Worm (Caenorhabditis elegans): ENCODE results near the gene elo-6.
A peak's percentile ranks its signal among the peaks of the same experiment; 100 is the strongest.

The elo-6 gene

ce11 chrIV:5389951-5390350 is 1.6 kb upstream of the elo-6 start:
- TF ChIP-seq dao-5 (tag; optimal IDR thresholded peaks at IDR 0.05), result no peak
- TF ChIP-seq W03F9.2 (tag; optimal IDR thresholded peaks at IDR 0.05), result no peak
- no peak for TF ChIP-seq him-1 (tag; optimal IDR thresholded peaks at IDR 0.05)

ce11 chrIV:5385020-5385419 is 3.3 kb downstream of the elo-6 start, which contains the start of gene F41H10.12:
Gene F41H10.12, plus strand, starts transcription at chrIV:5385320.
- no peak for TF ChIP-seq W03F9.2 (tag; optimal IDR thresholded peaks at IDR 0.05)
- no peak for TF ChIP-seq dao-5 (tag; optimal IDR thresholded peaks at IDR 0.05)
- no peak for TF ChIP-seq him-1 (tag; optimal IDR thresholded peaks at IDR 0.05)

- no peak for TF ChIP-seq W03F9.2 (tag; optimal IDR thresholded peaks at IDR 0.05)
- no peak for TF ChIP-seq dao-5 (tag; optimal IDR thresholded peaks at IDR 0.05)
- TF ChIP-seq him-1 (tag; optimal IDR thresholded peaks at IDR 0.05), result no peak
These were observed 5.8 kb downstream of the elo-6 start, which contains the start of gene F41H10.1 for ce11 chrIV:5382609-5383008. Gene F41H10.1, plus strand, starts transcription at chrIV:5382909.

ce11 chrIV:5381334-5381733 is 7.0 kb downstream of the elo-6 start, which contains the start of gene F41H10.2:
Gene F41H10.2, plus strand, starts transcription at chrIV:5381634.
- TF ChIP-seq him-1 (tag; optimal IDR thresholded peaks at IDR 0.05) (no peak), dao-5 (tag; optimal IDR thresholded peaks at IDR 0.05) (no peak), W03F9.2 (tag; optimal IDR thresholded peaks at IDR 0.05) (no peak)

- TF ChIP-seq him-1 (tag; optimal IDR thresholded peaks at IDR 0.05), result no peak
- TF ChIP-seq W03F9.2 (tag; optimal IDR thresholded peaks at IDR 0.05), result no peak
- TF ChIP-seq dao-5 (tag; optimal IDR thresholded peaks at IDR 0.05), result no peak
These were observed 8.2 kb downstream of the elo-6 start for ce11 chrIV:5380140-5380539.

ce11 chrIV:5377062-5377461 is 11.3 kb downstream of the elo-6 start, which contains the start of gene elo-5:
Gene elo-5, minus strand, starts transcription at chrIV:5377117.
- TF ChIP-seq him-1 (tag; optimal IDR thresholded peaks at IDR 0.05) (no peak), W03F9.2 (tag; optimal IDR thresholded peaks at IDR 0.05) (no peak), dao-5 (tag; optimal IDR thresholded peaks at IDR 0.05) (no peak)

- TF ChIP-seq him-1 (tag; optimal IDR thresholded peaks at IDR 0.05), result no peak
- no peak for TF ChIP-seq W03F9.2 (tag; optimal IDR thresholded peaks at IDR 0.05)
- TF ChIP-seq dao-5 (tag; optimal IDR thresholded peaks at IDR 0.05), result no peak
These were observed 13.4 kb downstream of the elo-6 start for ce11 chrIV:5374946-5375345.

- no peak for TF ChIP-seq dao-5 (tag; optimal IDR thresholded peaks at IDR 0.05)
- no peak for TF ChIP-seq W03F9.2 (tag; optimal IDR thresholded peaks at IDR 0.05)
- no peak for TF ChIP-seq him-1 (tag; optimal IDR thresholded peaks at IDR 0.05)
These were observed 14.0 kb downstream of the elo-6 start for ce11 chrIV:5374321-5374720.

ce11 chrIV:5370914-5371313 is 17.4 kb downstream of the elo-6 start:
- no peak for TF ChIP-seq dao-5 (tag; optimal IDR thresholded peaks at IDR 0.05)
- no peak for TF ChIP-seq him-1 (tag; optimal IDR thresholded peaks at IDR 0.05)
- TF ChIP-seq W03F9.2 (tag; optimal IDR thresholded peaks at IDR 0.05), result no peak

- TF ChIP-seq dao-5 (tag; optimal IDR thresholded peaks at IDR 0.05) (no peak), W03F9.2 (tag; optimal IDR thresholded peaks at IDR 0.05) (no peak), him-1 (tag; optimal IDR thresholded peaks at IDR 0.05) (no peak)
These were observed 18.9 kb downstream of the elo-6 start, which contains the start of gene F41H10.3 for ce11 chrIV:5369414-5369813. Gene F41H10.3, plus strand, starts transcription at chrIV:5369801.

- TF ChIP-seq him-1 (tag; optimal IDR thresholded peaks at IDR 0.05) (no peak), W03F9.2 (tag; optimal IDR thresholded peaks at IDR 0.05) (peak; percentile 46), dao-5 (tag; optimal IDR thresholded peaks at IDR 0.05) (no peak)
These were observed 19.5 kb downstream of the elo-6 start for ce11 chrIV:5368860-5369259.

- TF ChIP-seq dao-5 (tag; optimal IDR thresholded peaks at IDR 0.05), result no peak
- TF ChIP-seq him-1 (tag; optimal IDR thresholded peaks at IDR 0.05), result no peak
- TF ChIP-seq W03F9.2 (tag; optimal IDR thresholded peaks at IDR 0.05), result no peak
These were observed 20.5 kb downstream of the elo-6 start for ce11 chrIV:5367899-5368298.

ce11 chrIV:5366567-5366966 is 21.8 kb downstream of the elo-6 start, which contains the start of gene sand-1:
Gene sand-1, plus strand, starts transcription at chrIV:5366867.
- TF ChIP-seq dao-5 (tag; optimal IDR thresholded peaks at IDR 0.05) (no peak), W03F9.2 (tag; optimal IDR thresholded peaks at IDR 0.05) (no peak), him-1 (tag; optimal IDR thresholded peaks at IDR 0.05) (no peak)

- peak; percentile 94 for TF ChIP-seq W03F9.2 (tag; optimal IDR thresholded peaks at IDR 0.05)
- TF ChIP-seq him-1 (tag; optimal IDR thresholded peaks at IDR 0.05), result no peak
These were observed 24.2 kb downstream of the elo-6 start, which contains the start of the genes hda-6 and F41H10.4 for ce11 chrIV:5364135-5364609. Gene hda-6, minus strand, starts transcription at chrIV:5364306. Gene F41H10.4, plus strand, starts transcription at chrIV:5364559.

- TF ChIP-seq dao-5 (tag; optimal IDR thresholded peaks at IDR 0.05) (no peak), W03F9.2 (tag; optimal IDR thresholded peaks at IDR 0.05) (no peak), him-1 (tag; optimal IDR thresholded peaks at IDR 0.05) (no peak)
These were observed 27.8 kb downstream of the elo-6 start, which contains the start of gene F41H10.5 for ce11 chrIV:5360533-5360932. Gene F41H10.5, plus strand, starts transcription at chrIV:5360907.
